Worm (Caenorhabditis elegans) whole organism, late embryonic: Measurements from ENCODE around the gene C15F1.5.

Experiments used
- ama-1 ChIP-seq: fragments of 150-350 bp; optimal IDR thresholded peaks from 2 replicates; lab custom pipeline; 2014
- ceh-30 ChIP-seq: fragments of 150-350 bp; optimal IDR thresholded peaks from 2 replicates; lab custom pipeline; 2014; ENCODE audit warnings: missing biosample characterization, missing genetic modification characterization
- pha-4 ChIP-seq: fragments of 150-350 bp; optimal IDR thresholded peaks from 2 replicates; lab custom pipeline; 2018; ENCODE audit warnings: missing biosample characterization, missing genetic modification reagents, missing genetic modification characterization
- unc-86 ChIP-seq: sonication (generic microtip); optimal IDR thresholded peaks from 2 replicates; lab custom pipeline; 2016; ENCODE audit warnings: missing genetic modification characterization, missing compliant biosample characterization

DNA sequence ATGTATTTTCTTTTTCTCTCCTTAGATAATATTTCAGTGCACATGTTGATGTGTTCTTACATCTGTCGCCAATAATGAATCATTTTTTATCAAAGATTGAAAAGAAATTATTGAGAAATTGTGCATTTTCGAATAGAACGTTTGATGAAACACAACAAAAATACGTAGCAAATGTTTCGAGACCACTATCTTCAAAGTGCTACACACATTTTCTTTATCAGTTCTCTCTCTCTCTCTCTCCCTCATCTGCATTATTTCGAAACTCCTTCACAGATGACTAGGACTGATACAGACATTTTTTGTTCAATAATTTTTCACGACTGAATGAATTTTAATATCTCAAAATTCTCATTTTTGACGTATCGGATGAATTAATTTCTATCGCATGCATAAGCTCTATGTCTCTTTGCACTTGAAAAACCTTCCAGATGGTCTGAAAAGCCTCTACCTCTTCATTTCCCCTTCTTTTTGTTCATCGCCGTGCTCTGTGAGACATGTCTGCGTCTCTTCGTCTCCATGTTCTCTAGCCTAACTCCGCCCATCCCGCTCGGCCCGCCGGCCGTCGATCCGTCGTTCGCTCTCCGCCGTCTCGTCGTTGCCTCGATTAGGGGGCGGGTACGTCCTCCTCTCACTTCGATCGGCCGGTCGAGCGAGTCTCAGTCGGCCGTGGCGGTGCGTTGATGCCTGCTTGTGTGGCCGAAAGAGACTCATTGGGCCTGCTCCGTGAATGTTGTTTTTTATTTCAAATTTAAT is 26.9 kb downstream of the C15F1.5 start:
- no peak for TF ChIP-seq ama-1 (lab: Kevin White, UChicago)
- TF ChIP-seq pha-4 (tag; lab: Kevin White, UChicago): no peak
- TF ChIP-seq ceh-30 (tag; lab: Kevin White, UChicago): no peak
- TF ChIP-seq unc-86: no peak
